Fruit fly (Drosophila melanogaster): ENCODE results near the gene Syx7.

The Syx7 gene

DNA sequence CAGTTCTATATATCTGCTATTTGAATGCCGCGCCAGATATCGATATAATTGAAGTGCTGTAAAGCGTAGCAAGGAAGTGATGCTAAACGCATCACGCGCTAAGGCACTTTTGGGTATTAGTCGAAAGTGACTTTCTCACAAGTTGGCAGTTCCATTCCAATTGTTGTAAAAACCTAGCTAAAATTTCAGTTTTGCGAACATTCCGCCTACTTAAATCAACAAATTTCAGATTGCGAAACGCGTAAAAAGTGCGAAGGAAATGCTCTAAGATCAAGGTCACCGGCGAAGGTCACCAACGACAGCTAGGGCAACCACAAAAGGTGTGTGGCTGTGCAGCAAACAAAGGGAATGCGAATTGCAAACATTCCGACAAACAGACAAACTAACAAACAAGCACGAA, at the start of gene Syx7 (continued):
- no peak for TF ChIP-seq trh (GFP tag; optimal IDR thresholded peaks at IDR 0.05)
- no peak for TF ChIP-seq Meics (GFP tag; optimal IDR thresholded peaks at IDR 0.05)
- TF ChIP-seq NC2β (GFP tag; optimal IDR thresholded peaks at IDR 0.05), result peak; percentile 48
- TF ChIP-seq MESR4 (GFP tag; optimal IDR thresholded peaks at IDR 0.05), result peak; percentile 82
- TF ChIP-seq odd (GFP tag; optimal IDR thresholded peaks at IDR 0.05), result no peak
- no peak for TF ChIP-seq vnd (GFP tag; IDR thresholded peaks at IDR 0.05; ENCODE audit: partially characterized antibody)
- no peak for TF ChIP-seq Sox100B (GFP tag; optimal IDR thresholded peaks at IDR 0.05)
- TF ChIP-seq CG7963 (GFP tag; IDR thresholded peaks at IDR 0.05; ENCODE audit: partially characterized antibody), result 0 out of 3 replicates have a peak, but pooled peaks have one; percentile 34
- TF ChIP-seq CG12659 (GFP tag; optimal IDR thresholded peaks at IDR 0.05), result peak; percentile 62
- TF ChIP-seq salm (tag; optimal IDR thresholded peaks at IDR 0.05), result no peak
- TF ChIP-seq CG6683 (GFP tag; optimal IDR thresholded peaks at IDR 0.05), result no peak
- no peak for TF ChIP-seq CG30431 (GFP tag; optimal IDR thresholded peaks at IDR 0.05)
- TF ChIP-seq jigr1 (GFP tag; IDR thresholded peaks at IDR 0.05), result no peak
- no peak for TF ChIP-seq ATbp (GFP tag; optimal IDR thresholded peaks at IDR 0.05)
- TF ChIP-seq CG7745 (tag; optimal IDR thresholded peaks at IDR 0.05), result no peak
- no peak for TF ChIP-seq ap (GFP tag; IDR thresholded peaks at IDR 0.05)
- peak; percentile 78 for TF ChIP-seq Opbp (GFP tag; IDR thresholded peaks at IDR 0.05; ENCODE audit: partially characterized antibody)
- peak; percentile 62 for TF ChIP-seq gro (GFP tag; optimal IDR thresholded peaks at IDR 0.05)
- peak; percentile 62; the same call in 2 of the 3 replicates for TF ChIP-seq CG34224 (GFP tag; IDR thresholded peaks at IDR 0.05; ENCODE audit: partially characterized antibody)
- TF ChIP-seq lmd (GFP tag; IDR thresholded peaks at IDR 0.05), result no peak
- TF ChIP-seq CG17612 (GFP tag; IDR thresholded peaks at IDR 0.05), result no peak
- peak; percentile 71 for TF ChIP-seq amos (GFP tag; IDR thresholded peaks at IDR 0.05; ENCODE audit: partially characterized antibody)
- peak; percentile 71 for TF ChIP-seq CG1603 (tag; optimal IDR thresholded peaks at IDR 0.05)
- TF ChIP-seq Oli (tag; optimal IDR thresholded peaks at IDR 0.05), result no peak
- TF ChIP-seq tx (GFP tag; optimal IDR thresholded peaks at IDR 0.05), result no peak
- TF ChIP-seq TFAM (GFP tag; optimal IDR thresholded peaks at IDR 0.05), result no peak
- no peak for TF ChIP-seq CG8290 (GFP tag; optimal IDR thresholded peaks at IDR 0.05)
- no peak for TF ChIP-seq CG8290 (tag; optimal IDR thresholded peaks at IDR 0.05)
- no peak for TF ChIP-seq h (optimal IDR thresholded peaks at IDR 0.05)
- no peak for TF ChIP-seq cato (GFP tag; optimal IDR thresholded peaks at IDR 0.05; ENCODE audit: borderline replicate concordance)
- peak; percentile 22 for TF ChIP-seq dm (GFP tag; optimal IDR thresholded peaks at IDR 0.05)
- no peak for TF ChIP-seq usp (GFP tag; optimal IDR thresholded peaks at IDR 0.05)
- no peak for TF ChIP-seq wor (GFP tag; IDR thresholded peaks at IDR 0.05)
- peak; percentile 17 for TF ChIP-seq Nf-YB (GFP tag; optimal IDR thresholded peaks at IDR 0.05)
- no peak for TF ChIP-seq Hmx (GFP tag; optimal IDR thresholded peaks at IDR 0.05)
- peak; percentile 15 for TF ChIP-seq CG4854 (GFP tag; optimal IDR thresholded peaks at IDR 0.05)
- TF ChIP-seq CG1832 (GFP tag; optimal IDR thresholded peaks at IDR 0.05), result no peak
- TF ChIP-seq CG42726 (GFP tag; IDR thresholded peaks at IDR 0.05; ENCODE audit: partially characterized antibody), result peak; percentile 59; the same call in 1 of the 2 replicates
- TF ChIP-seq CG7928 (GFP tag; optimal IDR thresholded peaks at IDR 0.05), result no peak
- no peak for TF ChIP-seq croc (GFP tag; conservative IDR thresholded peaks at IDR 0.05)
- TF ChIP-seq zfh2 (GFP tag; optimal IDR thresholded peaks at IDR 0.05), result peak; percentile 25
- TF ChIP-seq Deaf1 (tag; optimal IDR thresholded peaks at IDR 0.05), result no peak
- TF ChIP-seq ash1 (GFP tag; optimal IDR thresholded peaks at IDR 0.05), result no peak
- TF ChIP-seq CG6654 (GFP tag; optimal IDR thresholded peaks at IDR 0.05), result peak; percentile 48
- peak; percentile 56 for TF ChIP-seq CG15514 (GFP tag; optimal IDR thresholded peaks at IDR 0.05)
- TF ChIP-seq CG13624 (GFP tag; optimal IDR thresholded peaks at IDR 0.05), result peak; percentile 49
- TF ChIP-seq CG6175 (GFP tag; IDR thresholded peaks at IDR 0.05), result no peak
- no peak for TF ChIP-seq sc (optimal IDR thresholded peaks at IDR 0.05)
- TF ChIP-seq sc (GFP tag; optimal IDR thresholded peaks at IDR 0.05), result no peak
- peak; percentile 35 for TF ChIP-seq phol (tag; optimal IDR thresholded peaks at IDR 0.05)
- peak; percentile 19 for TF ChIP-seq Mad (GFP tag; optimal IDR thresholded peaks at IDR 0.05)
- TF ChIP-seq Drgx (GFP tag; IDR thresholded peaks at IDR 0.05), result no peak
